Worm (Caenorhabditis elegans): Measurements from ENCODE around the gene str-46.

DNA sequence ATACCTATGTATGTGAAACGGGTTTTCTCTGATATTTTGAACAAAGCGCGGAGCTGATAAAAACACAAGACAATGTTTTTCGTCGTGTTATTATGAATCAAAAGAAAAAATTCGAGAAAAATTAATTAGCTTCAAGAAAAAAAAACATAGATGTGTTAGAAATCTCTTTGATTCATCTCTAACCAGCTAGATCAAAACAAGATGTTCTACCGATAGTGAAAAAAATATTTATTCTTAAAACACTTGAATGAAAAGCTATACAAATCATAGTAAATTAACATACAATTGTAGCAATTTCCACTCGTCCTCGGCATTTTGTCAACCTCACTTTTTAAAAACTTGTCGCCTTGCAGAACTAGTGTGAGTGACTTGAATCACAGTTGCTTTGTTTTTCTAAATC is 42.5 kb upstream of the str-46 start:
- no peak for TF ChIP-seq jun-1 (tag; optimal IDR thresholded peaks at IDR 0.05)
- no peak for TF ChIP-seq unc-39 (tag; optimal IDR thresholded peaks at IDR 0.05)
